Fruit fly (Drosophila melanogaster): ENCODE results near the gene Ucp4B.

Gene Ucp4B

DNA sequence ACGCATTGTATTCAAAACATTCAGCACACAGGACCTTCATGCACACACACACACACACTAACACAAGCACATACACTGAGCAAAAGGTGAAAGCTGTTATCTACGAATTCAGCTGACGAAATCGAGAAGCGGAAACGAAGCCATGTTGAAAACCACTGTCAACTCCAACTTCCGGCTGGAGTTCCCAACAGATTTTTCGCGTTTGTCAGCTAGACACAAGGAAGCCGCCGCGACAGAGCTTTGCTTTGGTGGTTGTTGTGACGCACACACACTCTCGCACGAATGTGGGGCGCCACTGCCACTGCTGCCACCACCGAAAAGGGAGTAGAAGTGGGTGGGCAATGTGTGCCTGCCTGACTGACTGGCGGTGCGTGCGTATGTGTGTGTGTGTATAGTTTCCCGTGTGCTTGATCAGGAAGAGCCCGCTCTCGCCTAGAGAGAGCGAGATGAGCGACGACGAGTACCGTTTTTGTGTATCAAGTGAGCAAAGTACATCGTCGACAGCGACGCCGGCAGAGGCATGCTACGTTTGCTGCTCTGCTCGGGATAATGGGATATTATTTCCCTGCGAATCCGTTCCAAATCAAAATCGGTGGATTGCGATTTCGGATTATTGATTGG lies 28.1 kb downstream of the Ucp4B start:
- TF ChIP-seq noc (tag; optimal IDR thresholded peaks at IDR 0.05): no peak

DNA sequence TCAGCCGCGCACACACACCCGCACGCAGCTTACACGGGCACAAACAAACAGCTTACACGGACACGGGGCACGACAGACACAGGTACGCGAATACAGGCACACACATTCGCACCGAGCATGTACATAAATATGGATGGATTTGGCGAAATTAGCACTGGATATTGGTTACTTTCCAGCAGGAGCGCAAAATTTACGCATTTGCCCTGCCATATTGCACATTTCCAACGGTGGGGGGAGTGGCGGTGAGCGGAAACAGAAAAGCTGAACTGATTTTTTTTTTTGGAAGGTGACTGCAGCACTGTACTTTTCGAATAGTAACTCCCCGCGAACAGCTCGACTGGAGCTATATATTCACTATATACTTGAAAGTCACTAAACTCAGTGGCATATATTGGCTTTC lies 28.7 kb downstream of the Ucp4B start:
- no peak for TF ChIP-seq noc (tag; optimal IDR thresholded peaks at IDR 0.05)

DNA sequence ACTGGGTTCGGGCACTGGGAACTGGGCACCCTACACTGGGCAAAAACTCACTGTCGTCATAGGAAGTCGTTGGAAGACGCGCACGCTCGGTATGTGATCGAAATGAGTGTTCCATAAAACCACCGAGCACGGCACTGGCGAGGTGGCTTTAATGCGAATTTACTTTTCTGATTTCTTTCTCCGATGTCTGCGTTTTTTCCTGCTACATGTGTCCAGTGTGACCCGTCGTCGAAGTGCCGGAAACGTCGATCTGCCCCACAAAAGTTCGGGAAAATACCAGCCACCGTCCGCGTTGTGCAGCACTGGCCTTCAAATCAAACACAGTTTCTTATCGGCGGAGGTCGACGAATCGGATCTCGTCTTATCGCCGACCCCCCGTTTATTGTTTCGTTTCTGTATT lies 29.6 kb downstream of the Ucp4B start, which contains the start of gene Kdm5:
TSS of gene Kdm5 (minus strand) at position 255 of the 400 bp plus-strand sequence.
- peak; percentile 69 for TF ChIP-seq noc (tag; optimal IDR thresholded peaks at IDR 0.05)

DNA sequence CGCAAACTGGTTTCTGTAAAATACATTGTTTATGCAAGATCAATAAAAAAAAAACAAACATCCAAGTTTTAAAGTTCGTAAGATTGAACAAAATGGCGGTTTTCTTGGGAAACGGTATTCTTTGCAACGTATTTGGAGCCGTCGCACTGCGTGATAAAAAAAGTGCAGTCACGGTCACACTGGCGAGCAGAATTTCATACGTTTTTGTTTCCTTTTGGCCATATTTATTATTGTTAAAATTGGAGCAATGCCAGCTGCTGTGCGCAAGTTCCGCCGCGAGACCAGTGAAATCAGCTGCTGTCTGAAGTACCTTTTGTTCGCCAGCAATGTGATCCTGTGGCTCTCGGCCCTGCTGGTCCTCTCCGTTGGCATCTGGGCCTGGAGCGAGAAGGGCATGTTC lies 30.4 kb downstream of the Ucp4B start, which contains the start of gene Tsp26A:
TSS of gene Tsp26A (plus strand) at position 164 of the 400 bp plus-strand sequence.
- no peak for TF ChIP-seq noc (tag; optimal IDR thresholded peaks at IDR 0.05)

DNA sequence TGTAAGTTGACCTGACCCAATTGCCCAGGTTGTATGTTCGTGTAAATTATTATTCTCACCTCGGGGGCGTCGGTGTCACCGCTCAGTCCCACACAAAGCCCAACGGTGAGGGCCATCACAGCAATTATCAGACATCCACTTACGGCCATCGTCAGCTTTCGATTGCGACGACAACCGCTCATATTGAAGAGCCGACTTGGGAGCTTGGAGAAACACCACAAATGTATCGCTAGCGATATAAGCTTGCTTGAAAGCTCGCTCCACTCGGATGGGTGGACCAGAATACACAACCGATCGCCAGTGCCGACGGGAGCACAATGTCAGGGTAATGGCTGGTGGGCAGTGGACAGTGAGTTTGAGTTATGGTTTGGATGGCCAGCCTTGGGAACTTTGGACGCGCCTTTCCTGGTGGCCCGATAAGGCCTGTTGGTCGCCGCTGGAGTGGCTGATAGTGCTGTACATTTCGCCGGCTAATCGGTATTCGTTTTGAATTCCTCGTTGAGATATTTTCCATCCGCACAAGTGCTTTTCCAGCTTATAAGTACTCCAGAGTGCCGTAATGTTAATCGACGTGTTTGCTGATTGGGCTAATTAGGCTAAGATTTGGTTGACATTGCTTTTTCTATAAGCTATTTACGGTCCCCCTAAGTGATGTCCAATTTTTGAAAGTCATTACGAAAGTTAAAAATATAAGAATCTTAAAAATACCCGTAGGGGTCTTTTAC lies 37.0 kb downstream of the Ucp4B start, which contains the start of gene Gal:
TSS of gene Gal (minus strand) at position 320 of the 725 bp plus-strand sequence.
- no peak for TF ChIP-seq noc (tag; optimal IDR thresholded peaks at IDR 0.05)

DNA sequence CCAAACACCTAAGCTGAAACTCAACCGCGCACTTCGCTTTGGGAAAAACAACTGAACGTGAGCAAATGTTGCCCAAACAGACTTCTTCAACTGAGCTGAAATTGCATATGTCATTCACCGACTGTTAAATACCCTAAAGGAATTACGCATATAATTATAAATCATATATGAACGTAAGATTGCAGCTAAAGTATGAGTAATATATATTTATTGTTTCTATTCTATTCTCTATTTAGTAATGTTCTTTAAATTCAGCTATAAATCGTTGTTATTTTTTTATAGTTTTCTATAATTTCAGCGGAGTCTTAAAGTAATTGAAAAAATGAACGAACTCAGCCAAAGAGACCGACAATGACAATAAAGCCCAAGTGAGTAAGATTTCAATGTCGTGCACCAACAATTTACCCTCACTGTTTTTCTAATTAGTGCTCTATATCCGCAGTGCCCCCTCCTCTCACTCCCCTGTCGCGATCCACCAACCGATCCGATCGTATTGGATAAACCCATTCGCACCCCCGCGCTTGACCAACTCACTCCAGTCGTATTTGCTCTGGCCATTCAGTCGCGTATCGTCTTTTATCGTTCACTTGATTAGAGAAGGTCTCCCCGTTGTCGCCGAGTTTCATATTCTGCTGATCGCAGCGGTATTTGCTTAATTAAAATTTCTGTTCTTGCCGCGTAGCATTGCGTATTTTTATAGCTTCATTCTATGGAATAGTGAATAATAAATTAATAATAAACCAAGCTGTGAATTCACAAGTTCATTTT lies 42.8 kb downstream of the Ucp4B start, which contains the start of gene CG9098:
TSS of gene CG9098 (minus strand) at position 36 of the 768 bp plus-strand sequence.
- TF ChIP-seq noc (tag; optimal IDR thresholded peaks at IDR 0.05): no peak

DNA sequence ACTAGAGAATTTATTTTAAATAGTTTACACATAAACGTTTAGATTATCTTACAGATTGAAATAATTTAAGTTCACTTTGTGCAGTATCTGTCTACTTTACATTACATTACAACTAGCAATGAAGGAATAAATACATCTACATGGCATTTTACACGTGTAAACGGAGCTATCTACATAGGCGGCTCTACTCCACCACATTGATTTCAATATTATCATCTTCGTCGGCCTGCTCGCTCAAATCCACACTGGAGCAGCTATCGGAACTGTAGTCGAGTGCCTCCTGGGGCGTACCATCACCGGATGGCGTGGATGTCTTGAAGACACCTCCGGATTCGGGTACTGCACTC lies 43.4 kb downstream of the Ucp4B start:
- no peak for TF ChIP-seq noc (tag; optimal IDR thresholded peaks at IDR 0.05)

DNA sequence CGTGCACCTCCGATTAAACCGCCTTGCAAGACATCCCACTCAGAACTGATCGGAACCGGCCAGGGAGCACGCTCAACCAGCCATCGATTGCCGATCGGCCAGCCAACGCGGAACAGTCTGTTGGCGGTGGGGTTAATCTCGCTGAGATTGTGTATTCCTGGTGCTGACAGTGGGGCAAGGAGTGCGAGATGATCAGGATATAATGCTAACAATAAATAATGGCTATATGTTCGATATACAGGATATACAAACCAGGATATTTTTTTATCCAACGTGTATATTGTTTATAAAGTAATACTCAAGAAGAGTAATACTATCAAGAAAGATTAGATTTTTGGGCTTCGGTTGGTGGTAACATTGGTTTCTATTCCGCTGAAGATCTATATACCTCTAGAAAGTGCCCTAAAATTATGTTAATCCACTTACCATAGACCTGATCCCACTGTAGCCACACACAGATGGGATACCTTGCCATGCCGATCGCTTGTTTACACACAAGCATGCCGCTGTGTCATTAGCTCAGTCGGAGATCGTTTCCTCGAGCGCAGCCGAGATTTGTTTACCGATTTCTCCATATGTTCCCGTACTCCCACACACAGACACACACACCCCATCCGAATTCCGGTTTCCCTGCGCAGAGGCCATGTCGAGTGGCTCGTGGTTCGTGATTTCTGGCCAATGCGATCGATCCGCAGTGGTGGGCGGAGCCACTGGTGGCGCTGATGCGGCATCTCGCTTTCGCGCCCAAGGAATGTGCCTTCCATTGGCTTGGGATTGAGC lies 49.9 kb downstream of the Ucp4B start, which contains the start of gene H2.0:
TSS of gene H2.0 (minus strand) at position 51 of the 780 bp plus-strand sequence.
- no peak for TF ChIP-seq noc (tag; optimal IDR thresholded peaks at IDR 0.05)

DNA sequence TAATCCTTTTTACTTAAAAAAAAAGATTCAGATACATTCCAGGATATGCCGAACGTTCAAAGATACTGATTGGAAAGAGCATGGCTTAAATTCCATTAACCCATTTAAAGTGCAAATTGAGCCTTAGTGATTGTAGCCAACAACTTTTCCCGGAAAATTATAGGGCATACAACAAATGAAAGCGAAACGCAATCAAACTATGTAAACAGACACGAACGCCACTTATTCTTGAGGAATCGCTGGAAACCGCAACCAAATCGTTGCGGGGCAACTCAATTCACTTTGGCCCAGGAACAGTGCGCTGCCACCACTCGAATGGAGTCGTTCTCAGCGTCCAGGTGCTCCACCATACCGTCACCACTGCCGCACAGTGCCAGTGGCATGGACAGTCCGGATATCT lies 50.9 kb downstream of the Ucp4B start, which contains the start of gene CG13996:
TSS of gene CG13996 (plus strand) at position 301 of the 400 bp plus-strand sequence.
- no peak for TF ChIP-seq noc (tag; optimal IDR thresholded peaks at IDR 0.05)

Measured in whole organism, larva.